Fruit fly (Drosophila melanogaster): ENCODE data around the gene Gr94a.
A peak's percentile ranks its signal among the peaks of the same experiment; 100 is the strongest.

The Gr94a gene

DNA sequence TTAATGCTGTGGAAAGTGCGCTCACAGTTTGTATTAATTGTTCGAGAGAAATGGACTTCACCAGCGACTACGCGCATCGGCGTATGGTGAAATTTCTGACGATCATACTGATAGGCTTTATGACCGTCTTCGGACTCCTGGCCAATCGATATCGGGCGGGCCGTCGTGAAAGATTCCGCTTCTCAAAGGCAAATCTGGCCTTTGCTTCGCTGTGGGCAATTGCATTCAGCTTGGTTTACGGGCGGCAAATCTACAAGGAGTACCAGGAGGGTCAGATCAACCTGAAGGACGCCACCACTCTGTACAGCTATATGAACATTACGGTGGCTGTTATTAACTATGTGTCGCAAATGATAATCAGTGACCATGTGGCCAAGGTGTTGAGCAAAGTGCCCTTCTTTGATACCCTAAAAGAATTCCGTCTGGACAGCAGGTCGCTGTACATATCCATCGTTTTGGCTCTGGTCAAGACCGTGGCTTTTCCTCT lies at the start of gene Gr94a:
Gr94a (plus strand) TSS at position 51 of the 487 bp plus-strand sequence.
- TF ChIP-seq dsx (GFP tag; optimal IDR thresholded peaks at IDR 0.05; ENCODE audit: poor library complexity, severe bottlenecking) (no peak), fd85E (GFP tag; optimal IDR thresholded peaks at IDR 0.05) (no peak), Eip93F (GFP tag; optimal IDR thresholded peaks at IDR 0.05) (no peak), lz (GFP tag; optimal IDR thresholded peaks at IDR 0.05) (no peak), Gug (GFP tag; IDR thresholded peaks at IDR 0.05) (no peak), acj6 (GFP tag; optimal IDR thresholded peaks at IDR 0.05) (no peak), svp (GFP tag) (no peak), Ets96B (tag; optimal IDR thresholded peaks at IDR 0.05) (no peak), CG15336 (GFP tag; IDR thresholded peaks at IDR 0.05) (no peak), CG9139 (GFP tag; optimal IDR thresholded peaks at IDR 0.05) (no peak), CG6163 (GFP tag; IDR thresholded peaks at IDR 0.05) (no peak)

DNA sequence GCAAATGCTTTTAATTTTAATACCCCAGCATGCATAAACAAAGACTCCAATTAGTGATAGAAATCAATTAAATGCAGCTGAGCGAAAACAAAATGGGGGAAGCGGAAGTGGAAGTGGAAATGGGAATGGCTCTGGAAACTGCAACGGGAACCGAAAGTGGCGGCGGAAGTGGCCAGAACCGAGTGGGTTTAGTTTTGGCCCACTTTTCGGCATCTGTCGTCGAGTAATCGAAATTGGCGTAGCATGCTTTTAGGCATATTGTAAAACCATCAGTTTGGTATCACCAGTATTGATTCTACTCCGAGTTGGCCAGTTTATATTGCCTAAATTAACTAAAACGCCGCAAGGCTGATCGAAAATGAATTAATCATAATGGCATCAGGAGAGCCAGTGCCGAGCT lies 47.3 kb upstream of the Gr94a start:
- TF ChIP-seq CG11902 (GFP tag; optimal IDR thresholded peaks at IDR 0.05) = no peak
- TF ChIP-seq Eip78C (GFP tag) = peak; percentile 57
- TF ChIP-seq OdsH (GFP tag; optimal IDR thresholded peaks at IDR 0.05) = peak; percentile 22
- TF ChIP-seq CG34406 (GFP tag; optimal IDR thresholded peaks at IDR 0.05) = peak; percentile 14
- TF ChIP-seq Ets96B (tag; optimal IDR thresholded peaks at IDR 0.05) = no peak
- no peak for TF ChIP-seq dac (GFP tag; optimal IDR thresholded peaks at IDR 0.05)
- TF ChIP-seq CG9139 (GFP tag; optimal IDR thresholded peaks at IDR 0.05) = no peak
- peak; percentile 7 for TF ChIP-seq CG10669 (GFP tag; optimal IDR thresholded peaks at IDR 0.05)
- peak; percentile 32 for TF ChIP-seq net (GFP tag; optimal IDR thresholded peaks at IDR 0.05)
- TF ChIP-seq CG32006 (GFP tag; optimal IDR thresholded peaks at IDR 0.05) = peak; percentile 13
- TF ChIP-seq pdm3 (GFP tag; optimal IDR thresholded peaks at IDR 0.05) = peak; percentile 0
- TF ChIP-seq CG6163 (GFP tag; IDR thresholded peaks at IDR 0.05) = peak; percentile 43; the same call in 2 of the 3 replicates
- no peak for TF ChIP-seq CG31627 (GFP tag; optimal IDR thresholded peaks at IDR 0.05)

DNA sequence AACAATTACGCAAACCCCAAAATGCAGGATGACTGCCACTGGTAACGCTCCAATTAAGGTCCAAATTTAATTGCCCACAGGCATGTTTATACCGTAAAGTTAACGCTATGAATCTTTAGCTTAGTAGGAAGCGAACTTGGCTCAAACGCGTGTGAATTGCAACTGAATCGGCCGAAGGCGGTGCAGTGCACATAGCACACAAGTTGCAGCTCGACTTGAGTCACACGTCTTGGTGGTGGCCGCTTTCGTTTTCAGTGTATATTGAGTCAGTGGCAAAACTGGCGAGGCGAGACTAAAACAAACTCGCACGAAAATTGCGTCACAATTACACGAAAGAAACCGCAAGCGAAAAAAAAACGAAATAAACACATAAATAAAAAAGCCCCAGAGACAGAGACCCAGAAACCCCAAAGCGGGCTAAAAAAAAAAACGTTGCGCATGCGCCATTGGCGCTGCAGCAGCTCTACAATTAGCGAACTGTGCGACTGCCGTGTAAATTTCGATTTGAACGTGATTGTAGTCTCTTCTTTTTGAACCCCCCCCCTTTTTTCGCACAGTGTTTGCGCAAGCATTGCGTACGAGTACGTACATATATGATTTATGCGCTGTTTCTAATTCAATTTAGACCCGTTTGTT lies 41.9 kb upstream of the Gr94a start:
- TF ChIP-seq CG11902 (GFP tag; optimal IDR thresholded peaks at IDR 0.05) (no peak), Sox102F (GFP tag; optimal IDR thresholded peaks at IDR 0.05) (no peak), CG10631 (GFP tag; optimal IDR thresholded peaks at IDR 0.05) (no peak), Blimp-1 (GFP tag; optimal IDR thresholded peaks at IDR 0.05) (no peak), topi (GFP tag; optimal IDR thresholded peaks at IDR 0.05) (no peak), CG6163 (GFP tag; IDR thresholded peaks at IDR 0.05) (peak; percentile 78), acj6 (GFP tag; optimal IDR thresholded peaks at IDR 0.05) (no peak), achi (GFP tag; optimal IDR thresholded peaks at IDR 0.05) (peak; percentile 17), fkh (GFP tag; optimal IDR thresholded peaks at IDR 0.05) (no peak), eg (GFP tag; IDR thresholded peaks at IDR 0.05) (peak; percentile 79), CG11294 (GFP tag; IDR thresholded peaks at IDR 0.05) (peak; percentile 37), ss (GFP tag; optimal IDR thresholded peaks at IDR 0.05) (no peak), salr (GFP tag; optimal IDR thresholded peaks at IDR 0.05) (peak in 1 of 2 experiments; percentile 14), Sox15 (GFP tag; optimal IDR thresholded peaks at IDR 0.05) (no peak), CG32006 (GFP tag; optimal IDR thresholded peaks at IDR 0.05) (peak; percentile 57), Gug (GFP tag; IDR thresholded peaks at IDR 0.05) (peak; percentile 49; the same call in 1 of the 2 replicates), OdsH (GFP tag; optimal IDR thresholded peaks at IDR 0.05) (peak; percentile 35), Hr4 (GFP tag; optimal IDR thresholded peaks at IDR 0.05) (peak; percentile 40), CG8319 (GFP tag; optimal IDR thresholded peaks at IDR 0.05) (no peak), CG3919 (GFP tag; optimal IDR thresholded peaks at IDR 0.05) (no peak), CG6276 (GFP tag; optimal IDR thresholded peaks at IDR 0.05) (peak; percentile 46), net (GFP tag; optimal IDR thresholded peaks at IDR 0.05) (no peak), Eip78C (GFP tag) (peak; percentile 56), CG6792 (GFP tag; optimal IDR thresholded peaks at IDR 0.05) (no peak), svp (GFP tag) (no peak), Lpt (GFP tag; optimal IDR thresholded peaks at IDR 0.05) (peak; percentile 43), CG9139 (GFP tag; optimal IDR thresholded peaks at IDR 0.05) (no peak), CG10669 (GFP tag; optimal IDR thresholded peaks at IDR 0.05) (no peak), CG8119 (GFP tag; IDR thresholded peaks at IDR 0.05) (peak; percentile 82)

Measured in whole organism, prepupa.